Worm (Caenorhabditis elegans): ENCODE data around the gene npr-9.

npr-9 gene

ce11 chrX:11357516-11357915 is 28.0 kb downstream of the npr-9 start, which contains the start of gene pgp-4:
Gene pgp-4, plus strand, starts transcription at chrX:11357816.
- TF ChIP-seq klf-2 (GFP tag; conservative IDR thresholded peaks at IDR 0.05), result no peak
- TF ChIP-seq ref-1 (GFP tag; conservative IDR thresholded peaks at IDR 0.05), result no peak
- TF ChIP-seq tab-1 (GFP tag; IDR thresholded peaks at IDR 0.05), result no peak
- TF ChIP-seq cog-1 (tag; optimal IDR thresholded peaks at IDR 0.05), result no peak
- TF ChIP-seq ztf-23 (GFP tag; IDR thresholded peaks at IDR 0.05), result no peak
- no peak for TF ChIP-seq T22C8.4 (GFP tag; IDR thresholded peaks at IDR 0.05)
- no peak for TF ChIP-seq ztf-29 (GFP tag; IDR thresholded peaks at IDR 0.05)
- TF ChIP-seq med-1 (GFP tag; optimal IDR thresholded peaks at IDR 0.05; ENCODE audit: insufficient read depth), result no peak
- no peak for TF ChIP-seq flt-1 (GFP tag; IDR thresholded peaks at IDR 0.05)

- TF ChIP-seq tab-1 (GFP tag; IDR thresholded peaks at IDR 0.05) (no peak), ref-1 (GFP tag; conservative IDR thresholded peaks at IDR 0.05) (no peak), ztf-29 (GFP tag; IDR thresholded peaks at IDR 0.05) (no peak), med-1 (GFP tag; optimal IDR thresholded peaks at IDR 0.05; ENCODE audit: insufficient read depth) (no peak), klf-2 (GFP tag; conservative IDR thresholded peaks at IDR 0.05) (no peak), flt-1 (GFP tag; IDR thresholded peaks at IDR 0.05) (no peak), T22C8.4 (GFP tag; IDR thresholded peaks at IDR 0.05) (no peak), ztf-23 (GFP tag; IDR thresholded peaks at IDR 0.05) (no peak), cog-1 (tag; optimal IDR thresholded peaks at IDR 0.05) (no peak)
These were observed 35.4 kb downstream of the npr-9 start for ce11 chrX:11364914-11365313.

ce11 chrX:11365995-11366394 is 36.5 kb downstream of the npr-9 start:
- peak; percentile 56; the same call in 1 of the 2 replicates for TF ChIP-seq T22C8.4 (GFP tag; IDR thresholded peaks at IDR 0.05)
- TF ChIP-seq flt-1 (GFP tag; IDR thresholded peaks at IDR 0.05), result 0 out of 2 replicates have a peak, but pooled peaks have one; percentile 30
- no peak for TF ChIP-seq tab-1 (GFP tag; IDR thresholded peaks at IDR 0.05)

ce11 chrX:11367087-11367486 is 37.6 kb downstream of the npr-9 start:
- TF ChIP-seq med-1 (GFP tag; optimal IDR thresholded peaks at IDR 0.05; ENCODE audit: insufficient read depth) (no peak), tab-1 (GFP tag; IDR thresholded peaks at IDR 0.05) (no peak), ztf-29 (GFP tag; IDR thresholded peaks at IDR 0.05) (no peak), flt-1 (GFP tag; IDR thresholded peaks at IDR 0.05) (no peak), klf-2 (GFP tag; conservative IDR thresholded peaks at IDR 0.05) (no peak), ref-1 (GFP tag; conservative IDR thresholded peaks at IDR 0.05) (no peak), ztf-23 (GFP tag; IDR thresholded peaks at IDR 0.05) (no peak), T22C8.4 (GFP tag; IDR thresholded peaks at IDR 0.05) (no peak), cog-1 (tag; optimal IDR thresholded peaks at IDR 0.05) (no peak)

- TF ChIP-seq klf-2 (GFP tag; conservative IDR thresholded peaks at IDR 0.05) (no peak), tab-1 (GFP tag; IDR thresholded peaks at IDR 0.05) (0 out of 2 replicates have a peak, but pooled peaks have one; percentile 10), ztf-23 (GFP tag; IDR thresholded peaks at IDR 0.05) (no peak)
These were observed 38.1 kb downstream of the npr-9 start for ce11 chrX:11367640-11368039.

ce11 chrX:11368417-11368816 is 38.9 kb downstream of the npr-9 start, which contains the start of gene ttyh-1:
Gene ttyh-1, plus strand, starts transcription at chrX:11368717.
- TF ChIP-seq ref-1 (GFP tag; conservative IDR thresholded peaks at IDR 0.05), result no peak
- TF ChIP-seq med-1 (GFP tag; optimal IDR thresholded peaks at IDR 0.05; ENCODE audit: insufficient read depth), result no peak
- no peak for TF ChIP-seq ztf-29 (GFP tag; IDR thresholded peaks at IDR 0.05)
- no peak for TF ChIP-seq ztf-23 (GFP tag; IDR thresholded peaks at IDR 0.05)
- TF ChIP-seq klf-2 (GFP tag; conservative IDR thresholded peaks at IDR 0.05), result no peak
- TF ChIP-seq cog-1 (tag; optimal IDR thresholded peaks at IDR 0.05), result no peak
- TF ChIP-seq flt-1 (GFP tag; IDR thresholded peaks at IDR 0.05), result no peak
- no peak for TF ChIP-seq T22C8.4 (GFP tag; IDR thresholded peaks at IDR 0.05)
- TF ChIP-seq tab-1 (GFP tag; IDR thresholded peaks at IDR 0.05), result no peak

ce11 chrX:11368845-11369244 is 39.3 kb downstream of the npr-9 start:
- TF ChIP-seq cog-1 (tag; optimal IDR thresholded peaks at IDR 0.05) (peak; percentile 73), ztf-23 (GFP tag; IDR thresholded peaks at IDR 0.05) (no peak), flt-1 (GFP tag; IDR thresholded peaks at IDR 0.05) (0 out of 2 replicates have a peak, but pooled peaks have one; percentile 13)

- TF ChIP-seq tab-1 (GFP tag; IDR thresholded peaks at IDR 0.05) (no peak), ztf-23 (GFP tag; IDR thresholded peaks at IDR 0.05) (no peak), ztf-29 (GFP tag; IDR thresholded peaks at IDR 0.05) (no peak), klf-2 (GFP tag; conservative IDR thresholded peaks at IDR 0.05) (no peak), cog-1 (tag; optimal IDR thresholded peaks at IDR 0.05) (no peak), med-1 (GFP tag; optimal IDR thresholded peaks at IDR 0.05; ENCODE audit: insufficient read depth) (no peak), flt-1 (GFP tag; IDR thresholded peaks at IDR 0.05) (no peak), ref-1 (GFP tag; conservative IDR thresholded peaks at IDR 0.05) (no peak), T22C8.4 (GFP tag; IDR thresholded peaks at IDR 0.05) (no peak)
These were observed 40.6 kb downstream of the npr-9 start for ce11 chrX:11370090-11370489.

- no peak for TF ChIP-seq klf-2 (GFP tag; conservative IDR thresholded peaks at IDR 0.05)
- no peak for TF ChIP-seq T22C8.4 (GFP tag; IDR thresholded peaks at IDR 0.05)
- no peak for TF ChIP-seq ref-1 (GFP tag; conservative IDR thresholded peaks at IDR 0.05)
- TF ChIP-seq med-1 (GFP tag; optimal IDR thresholded peaks at IDR 0.05; ENCODE audit: insufficient read depth), result no peak
- no peak for TF ChIP-seq ztf-29 (GFP tag; IDR thresholded peaks at IDR 0.05)
- no peak for TF ChIP-seq cog-1 (tag; optimal IDR thresholded peaks at IDR 0.05)
- TF ChIP-seq tab-1 (GFP tag; IDR thresholded peaks at IDR 0.05), result no peak
- no peak for TF ChIP-seq ztf-23 (GFP tag; IDR thresholded peaks at IDR 0.05)
- TF ChIP-seq flt-1 (GFP tag; IDR thresholded peaks at IDR 0.05), result no peak
These were observed 46.0 kb downstream of the npr-9 start, which contains the start of gene F42E11.3 for ce11 chrX:11375509-11375908. Gene F42E11.3, minus strand, starts transcription at chrX:11375609.

- TF ChIP-seq ref-1 (GFP tag; conservative IDR thresholded peaks at IDR 0.05) (no peak), ztf-29 (GFP tag; IDR thresholded peaks at IDR 0.05) (no peak), klf-2 (GFP tag; conservative IDR thresholded peaks at IDR 0.05) (no peak)
These were observed 47.8 kb downstream of the npr-9 start, which contains the start of gene tni-1 for ce11 chrX:11377370-11377769. Gene tni-1, minus strand, starts transcription at chrX:11377470.
